Fruit fly (Drosophila melanogaster) whole organism, embryonic: ENCODE data around the gene shf.

Source experiments
- Bdp1 ChIP-seq: fragments of 200-800 bp; sonication (Bioruptor generic); optimal IDR thresholded peaks from 3 replicates; lab custom pipeline; 2016; ENCODE audit warnings: missing biosample characterization, missing genetic modification characterization
- BtbVII ChIP-seq: fragments of 200-800 bp; sonication (Bioruptor generic); optimal IDR thresholded peaks from 3 replicates; lab custom pipeline; 2017; ENCODE audit warnings: missing biosample characterization, mild to moderate bottlenecking, missing genetic modification characterization
- CG10366 ChIP-seq: fragments of 200-800 bp; sonication (Bioruptor generic); IDR thresholded peaks from 2 replicates; pipeline ENCODE4 v1.3.6; 2022; ENCODE audit warnings: missing biosample characterization, missing genetic modification characterization
- CG10654 ChIP-seq: fragments of 200-800 bp; sonication (Bioruptor generic); optimal IDR thresholded peaks from 2 replicates; lab custom pipeline; 2016; ENCODE audit warnings: missing biosample characterization, missing genetic modification characterization
- CG12236 ChIP-seq: fragments of 200-800 bp; sonication (Bioruptor generic); optimal IDR thresholded peaks from 2 replicates; lab custom pipeline; 2016; ENCODE audit warnings: missing biosample characterization, missing genetic modification characterization
- CG12769 ChIP-seq: fragments of 200-800 bp; sonication (Bioruptor generic); optimal IDR thresholded peaks from 2 replicates; lab custom pipeline; 2019; ENCODE audit warnings: missing biosample characterization, mild to moderate bottlenecking, missing genetic modification characterization, moderate library complexity
- CG13123 ChIP-seq: fragments of 200-800 bp; sonication (Bioruptor generic); optimal IDR thresholded peaks from 2 replicates; lab custom pipeline; 2016; ENCODE audit warnings: missing biosample characterization, missing genetic modification characterization
- CG13775 ChIP-seq: fragments of 200-800 bp; sonication (Bioruptor generic); optimal IDR thresholded peaks from 3 replicates; lab custom pipeline; 2017; ENCODE audit warnings: missing biosample characterization, mild to moderate bottlenecking, missing genetic modification characterization
- CG14050 ChIP-seq: fragments of 200-800 bp; sonication (Bioruptor generic); IDR thresholded peaks from 3 replicates; pipeline ENCODE4 v1.3.6; 2022; ENCODE audit warnings: missing biosample characterization, missing genetic modification characterization
- CG14441 ChIP-seq: fragments of 200-800 bp; sonication (Bioruptor generic); IDR thresholded peaks from 2 replicates; pipeline ENCODE4 v1.3.6; 2022; ENCODE audit warnings: missing biosample characterization, missing genetic modification characterization
- CG16779 ChIP-seq: fragments of 200-800 bp; sonication (Bioruptor generic); IDR thresholded peaks from 2 replicates; pipeline ENCODE4 v1.3.6; 2022; ENCODE audit warnings: missing biosample characterization, missing genetic modification characterization
- CG18262 ChIP-seq: fragments of 200-800 bp; optimal IDR thresholded peaks from 3 replicates; lab custom pipeline; 2019; ENCODE audit warnings: missing biosample characterization, mild to moderate bottlenecking, missing genetic modification characterization, moderate library complexity
- CG18619 ChIP-seq: fragments of 200-800 bp; sonication (Bioruptor generic); optimal IDR thresholded peaks from 3 replicates; lab custom pipeline; 2017; ENCODE audit warnings: missing biosample characterization, mild to moderate bottlenecking, missing genetic modification characterization
- CG18764 ChIP-seq: fragments of 200-800 bp; sonication (Bioruptor generic); optimal IDR thresholded peaks from 3 replicates; lab custom pipeline; 2016; ENCODE audit warnings: missing biosample characterization, missing genetic modification characterization
- CG2712 ChIP-seq: fragments of 200-800 bp; optimal IDR thresholded peaks from 3 replicates; lab custom pipeline; 2019; ENCODE audit warnings: missing biosample characterization, mild to moderate bottlenecking, missing genetic modification characterization, moderate library complexity
- CG32532 ChIP-seq: fragments of 200-800 bp; sonication (Bioruptor generic); IDR thresholded peaks from 2 replicates; pipeline ENCODE4 v1.3.6; 2022; ENCODE audit warnings: missing biosample characterization, missing genetic modification characterization
- CG3726 ChIP-seq: fragments of 200-800 bp; sonication (Bioruptor generic); IDR thresholded peaks from 3 replicates; pipeline ENCODE4, ENCODE4 v1.3.6; 2022; ENCODE audit warnings: missing biosample characterization, missing genetic modification characterization
- CG4360 ChIP-seq: fragments of 200-800 bp; sonication (Bioruptor generic); IDR thresholded peaks from 2 replicates; pipeline ENCODE4 v1.3.6; 2022; ENCODE audit warnings: missing biosample characterization, missing genetic modification characterization
- CG6765 ChIP-seq: fragments of 200-800 bp; sonication (Bioruptor generic); optimal IDR thresholded peaks from 3 replicates; lab custom pipeline; 2017; ENCODE audit warnings: missing biosample characterization, mild to moderate bottlenecking, missing genetic modification characterization
- CG9437 ChIP-seq: fragments of 200-800 bp; sonication (Bioruptor generic); optimal IDR thresholded peaks from 2 replicates; lab custom pipeline; 2018; ENCODE audit warnings: missing biosample characterization, mild to moderate bottlenecking, missing genetic modification characterization
- CG9876 ChIP-seq: fragments of 200-800 bp; sonication (Bioruptor generic); optimal IDR thresholded peaks from 2 replicates; lab custom pipeline; 2016; ENCODE audit warnings: missing biosample characterization, missing genetic modification characterization
- CTCF ChIP-seq: fragments of 200-800 bp; sonication (Bioruptor generic); optimal IDR thresholded peaks from 2 replicates; lab custom pipeline; 2017; ENCODE audit warnings: missing biosample characterization, mild to moderate bottlenecking, missing genetic modification characterization, moderate library complexity
- Dad ChIP-seq: fragments of 200-800 bp; sonication (Bioruptor generic); optimal IDR thresholded peaks from 3 replicates; lab custom pipeline; 2016; ENCODE audit warnings: missing biosample characterization, missing genetic modification characterization
- Doc3 ChIP-seq: fragments of 200-800 bp; sonication (Bioruptor generic); IDR thresholded peaks from 3 replicates; pipeline ENCODE4 v1.3.6; 2022; ENCODE audit warnings: missing biosample characterization, missing genetic modification characterization; ENCODE audit not compliant: partially characterized antibody
- Eip74EF ChIP-seq, 2 experiments: fragments of 200-800 bp in 1 of 2; fragments of >200 bp in 1 of 2; sonication (Bioruptor generic) in 1 of 2; optimal IDR thresholded peaks; 2 replicates each; lab custom pipeline; 2017 to 2019; ENCODE audit warnings: missing biosample characterization in 2 of 2, missing genetic modification characterization in 2 of 2, mild to moderate bottlenecking in 1 of 2, moderate library complexity in 1 of 2
- Opbp ChIP-seq: fragments of 200-800 bp; sonication (Bioruptor generic); IDR thresholded peaks from 3 replicates; pipeline ENCODE4 v1.3.6; 2022; ENCODE audit warnings: missing biosample characterization, missing genetic modification characterization; ENCODE audit not compliant: partially characterized antibody
- Rfx ChIP-seq: fragments of 200-800 bp; sonication (Bioruptor generic); IDR thresholded peaks from 2 replicates; pipeline ENCODE4 v1.3.6; 2022; ENCODE audit warnings: missing biosample characterization, missing genetic modification characterization
- Ssrp ChIP-seq: fragments of 200-800 bp; sonication (Bioruptor generic); optimal IDR thresholded peaks from 2 replicates; lab custom pipeline; 2018; ENCODE audit warnings: missing biosample characterization, mild to moderate bottlenecking, missing genetic modification characterization, moderate library complexity
- TFAM ChIP-seq: fragments of 200-800 bp; sonication (Bioruptor generic); optimal IDR thresholded peaks from 2 replicates; lab custom pipeline; 2017; ENCODE audit warnings: missing biosample characterization, missing genetic modification characterization, inconsistent platforms
- Trl ChIP-seq, 3 experiments: fragments of >200 bp in 2 of 3; fragments of 200-800 bp in 1 of 3; sonication (Bioruptor generic) in 1 of 3; optimal IDR thresholded peaks; 2 replicates in 1 of 3; 3 replicates in 2 of 3; lab custom pipeline; 2016 to 2017; ENCODE audit warnings: missing biosample characterization in 1 of 3, missing genetic modification characterization in 1 of 3
- cg ChIP-seq: fragments of 200-800 bp; sonication (Bioruptor generic); optimal IDR thresholded peaks from 3 replicates; lab custom pipeline; 2019; ENCODE audit warnings: missing biosample characterization, mild to moderate bottlenecking, missing genetic modification characterization, moderate library complexity
- chn ChIP-seq: fragments of 200-800 bp; sonication (Bioruptor generic); optimal IDR thresholded peaks from 2 replicates; lab custom pipeline; 2016; ENCODE audit warnings: missing biosample characterization, missing genetic modification characterization
- ci ChIP-seq: fragments of 200-800 bp; sonication (Bioruptor generic); IDR thresholded peaks from 3 replicates; pipeline ENCODE4 v1.3.6; 2022; ENCODE audit warnings: missing biosample characterization, missing genetic modification characterization
- corto ChIP-seq: fragments of 200-800 bp; sonication (Bioruptor generic); optimal IDR thresholded peaks from 2 replicates; lab custom pipeline; 2016; ENCODE audit warnings: missing biosample characterization, mild to moderate bottlenecking, missing genetic modification characterization, moderate library complexity
- croc ChIP-seq: fragments of 200-800 bp; sonication (Bioruptor generic); conservative IDR thresholded peaks from 3 replicates; pipeline ENCODE4 v1.3.6; 2022; ENCODE audit warnings: missing biosample characterization, missing genetic modification characterization
- emc ChIP-seq: fragments of 200-800 bp; sonication (Bioruptor generic); optimal IDR thresholded peaks from 2 replicates; lab custom pipeline; 2016; ENCODE audit warnings: missing biosample characterization, missing genetic modification characterization
- fru ChIP-seq: fragments of >200 bp; optimal IDR thresholded peaks from 2 replicates; lab custom pipeline; 2017
- gce ChIP-seq: fragments of 200-800 bp; sonication (Bioruptor generic); IDR thresholded peaks from 3 replicates; pipeline ENCODE4 v1.3.6; 2022; ENCODE audit warnings: missing biosample characterization, missing genetic modification characterization
- grn ChIP-seq: fragments of 200-800 bp; sonication (Bioruptor generic); optimal IDR thresholded peaks from 3 replicates; lab custom pipeline; 2017; ENCODE audit warnings: missing biosample characterization, missing genetic modification characterization
- her ChIP-seq: fragments of 200-800 bp; sonication (Bioruptor generic); optimal IDR thresholded peaks from 2 replicates; lab custom pipeline; 2016; ENCODE audit warnings: missing biosample characterization, missing genetic modification characterization
- mam ChIP-seq: fragments of 200-800 bp; sonication (Bioruptor generic); optimal IDR thresholded peaks from 3 replicates; lab custom pipeline; 2016; ENCODE audit warnings: missing biosample characterization, missing genetic modification characterization
- mld ChIP-seq: fragments of 200-800 bp; sonication (Bioruptor generic); IDR thresholded peaks from 3 replicates; pipeline ENCODE4 v1.3.6; 2022; ENCODE audit warnings: missing biosample characterization, missing genetic modification characterization; ENCODE audit not compliant: partially characterized antibody
- shn ChIP-seq: fragments of 200-800 bp; sonication (Bioruptor generic); optimal IDR thresholded peaks from 3 replicates; lab custom pipeline; 2016; ENCODE audit warnings: missing biosample characterization, missing genetic modification characterization
- slbo ChIP-seq: fragments of 200-800 bp; sonication (Bioruptor generic); IDR thresholded peaks from 2 replicates; pipeline ENCODE4 v1.3.6; 2022; ENCODE audit warnings: missing biosample characterization, missing genetic modification characterization
- ssp ChIP-seq: fragments of 200-800 bp; sonication (Bioruptor generic); IDR thresholded peaks from 2 replicates; pipeline ENCODE4 v1.3.6; 2022; ENCODE audit warnings: missing biosample characterization, missing genetic modification characterization
- stc ChIP-seq: fragments of 200-800 bp; sonication (Bioruptor generic); IDR thresholded peaks from 2 replicates; pipeline ENCODE4 v1.3.6; 2022; ENCODE audit warnings: missing biosample characterization, missing genetic modification characterization
- tgo ChIP-seq: fragments of 200-800 bp; sonication (Bioruptor generic); IDR thresholded peaks from 3 replicates; pipeline ENCODE4 v1.3.6; 2022; ENCODE audit warnings: missing biosample characterization, missing genetic modification characterization
- ttk ChIP-seq: fragments of 200-800 bp; sonication (Bioruptor generic); IDR thresholded peaks from 2 replicates; pipeline ENCODE4 v2.1.2; 2022; ENCODE audit warnings: missing biosample characterization, missing genetic modification characterization
- vfl ChIP-seq: fragments of 200-800 bp; sonication (Bioruptor generic); optimal IDR thresholded peaks from 2 replicates; lab custom pipeline; 2016; ENCODE audit warnings: missing biosample characterization, missing genetic modification characterization
- vvl ChIP-seq: fragments of 200-800 bp; sonication (Bioruptor generic); IDR thresholded peaks from 2 replicates; pipeline ENCODE4 v1.3.6; 2022; ENCODE audit warnings: missing biosample characterization, missing genetic modification characterization
- wor ChIP-seq: fragments of 200-800 bp; sonication (Bioruptor generic); IDR thresholded peaks from 2 replicates; pipeline ENCODE4 v1.3.6; 2022; ENCODE audit warnings: missing biosample characterization, missing genetic modification characterization
- zfh2 ChIP-seq: fragments of 200-800 bp; sonication (Bioruptor generic); optimal IDR thresholded peaks from 2 replicates; lab custom pipeline; 2016; ENCODE audit warnings: missing biosample characterization, missing genetic modification characterization

Gene shf

dm6 chrX:6794190-6794589 lies 14.7 kb upstream of the shf start (continued):
- peak; percentile 76 for TF ChIP-seq CG2712
- TF ChIP-seq corto (GFP tag; lab: Kevin White, UChicago), result no peak
- TF ChIP-seq vfl, result peak; percentile 75
- TF ChIP-seq BtbVII (GFP tag; lab: Kevin White, UChicago), result peak; percentile 72
- no peak for TF ChIP-seq Opbp (GFP tag; lab: Robert Waterston, UW)
- TF ChIP-seq CG12236, result peak; percentile 73
- peak; percentile 84 for TF ChIP-seq zfh2 (GFP tag; lab: Kevin White, UChicago)
- TF ChIP-seq CG10366 (GFP tag; lab: Robert Waterston, UW), result peak; percentile 91
- peak; percentile 58; the same call in 1 of the 2 replicates for TF ChIP-seq CG4360
- peak; percentile 79 for TF ChIP-seq chn (GFP tag; lab: Kevin White, UChicago)
- TF ChIP-seq Trl (optimal IDR thresholded peaks at IDR 0.05; lab: Kevin White, UChicago), result no peak
- TF ChIP-seq Trl (GFP tag; optimal IDR thresholded peaks at IDR 0.05; lab: Kevin White, UChicago), result peak; percentile 74
- TF ChIP-seq Dad (GFP tag; lab: Kevin White, UChicago), result peak; percentile 79
- TF ChIP-seq vvl, result peak; percentile 90
- peak in 1 of 2 experiments; percentile 67 for TF ChIP-seq Eip74EF (GFP tag; optimal IDR thresholded peaks at IDR 0.05; lab: Kevin White, UChicago)
- TF ChIP-seq ci, result peak; percentile 91
- TF ChIP-seq CG18262, result peak; percentile 70
- TF ChIP-seq CG3726 (GFP tag; lab: Robert Waterston, UW), result peak; percentile 86
- TF ChIP-seq CG10654 (GFP tag; lab: Kevin White, UChicago), result peak; percentile 74
- peak; percentile 81 for TF ChIP-seq her (GFP tag; lab: Kevin White, UChicago)
- TF ChIP-seq CG14050 (GFP tag; lab: Robert Waterston, UW), result peak; percentile 87
- no peak for TF ChIP-seq grn (GFP tag; lab: Kevin White, UChicago)
- peak; percentile 62; the same call in 1 of the 2 replicates for TF ChIP-seq ssp (GFP tag; lab: Robert Waterston, UW)
- TF ChIP-seq Rfx, result peak; percentile 92
- peak; percentile 55 for TF ChIP-seq Bdp1
- no peak for TF ChIP-seq fru
- peak; percentile 81 for TF ChIP-seq tgo
- TF ChIP-seq CG18619 (GFP tag; lab: Kevin White, UChicago), result peak; percentile 81
- TF ChIP-seq CG16779 (GFP tag; lab: Robert Waterston, UW), result peak; percentile 87
- peak; percentile 65 for TF ChIP-seq CG13775
- peak; percentile 35 for TF ChIP-seq CTCF (GFP tag; lab: Kevin White, UChicago)
- peak; percentile 60 for TF ChIP-seq CG18764 (GFP tag; lab: Kevin White, UChicago)
- peak; percentile 72 for TF ChIP-seq emc (GFP tag; lab: Kevin White, UChicago)
- TF ChIP-seq CG32532, result peak; percentile 86
- no peak for TF ChIP-seq cg (GFP tag; lab: Kevin White, UChicago)
- TF ChIP-seq ttk (GFP tag; lab: Robert Waterston, UW), result peak; percentile 84
- TF ChIP-seq CG12769 (tag; lab: Kevin White, UChicago), result peak; percentile 93
- peak; percentile 64 for TF ChIP-seq CG13123
- TF ChIP-seq CG9876 (GFP tag; lab: Kevin White, UChicago), result peak; percentile 61
- TF ChIP-seq Doc3, result no peak
- peak; percentile 61 for TF ChIP-seq shn (GFP tag; lab: Kevin White, UChicago)
- peak; percentile 83 for TF ChIP-seq stc
- TF ChIP-seq slbo, result peak; percentile 93
- TF ChIP-seq CG6765 (GFP tag; lab: Kevin White, UChicago), result peak; percentile 47
- TF ChIP-seq TFAM (GFP tag; lab: Kevin White, UChicago), result no peak
- peak; percentile 75 for TF ChIP-seq gce (GFP tag; lab: Robert Waterston, UW)
- no peak for TF ChIP-seq mld (GFP tag; lab: Robert Waterston, UW)
- TF ChIP-seq wor, result peak; percentile 68
- TF ChIP-seq Ssrp (tag; lab: Kevin White, UChicago), result peak; percentile 71
- peak; percentile 86 for TF ChIP-seq mam (GFP tag; lab: Kevin White, UChicago)
- peak; percentile 64 for TF ChIP-seq CG9437
- peak; percentile 91 for TF ChIP-seq CG14441 (GFP tag; lab: Robert Waterston, UW)
- peak; percentile 33; the same call in 1 of the 3 replicates for TF ChIP-seq croc
